Fruit fly (Drosophila melanogaster) Kc167 (cell line): ENCODE measurements around the gene ScsbetaA.

ENCODE experiments used
- Myc ChIP-seq: fragments of >200 bp; optimal IDR thresholded peaks from 2 replicates; lab custom pipeline; 2017; ENCODE audit warnings: missing external identifiers
- Sin3A ChIP-seq: fragments of >200 bp; optimal IDR thresholded peaks from 2 replicates; lab custom pipeline; 2018; ENCODE audit warnings: missing external identifiers
- h ChIP-seq: fragments of >200 bp; optimal IDR thresholded peaks from 3 replicates; lab custom pipeline; 2018; ENCODE audit warnings: missing external identifiers
- insv ChIP-seq: fragments of >200 bp; optimal IDR thresholded peaks from 3 replicates; lab custom pipeline; 2018; ENCODE audit warnings: missing external identifiers
- psq ChIP-seq: fragments of >200 bp; optimal IDR thresholded peaks from 2 replicates; lab custom pipeline; 2017; ENCODE audit warnings: missing external identifiers
- ttk ChIP-seq: sonication (Bioruptor generic); optimal IDR thresholded peaks from 2 replicates; lab custom pipeline; 2017; ENCODE audit warnings: missing external identifiers

The ScsbetaA gene

DNA sequence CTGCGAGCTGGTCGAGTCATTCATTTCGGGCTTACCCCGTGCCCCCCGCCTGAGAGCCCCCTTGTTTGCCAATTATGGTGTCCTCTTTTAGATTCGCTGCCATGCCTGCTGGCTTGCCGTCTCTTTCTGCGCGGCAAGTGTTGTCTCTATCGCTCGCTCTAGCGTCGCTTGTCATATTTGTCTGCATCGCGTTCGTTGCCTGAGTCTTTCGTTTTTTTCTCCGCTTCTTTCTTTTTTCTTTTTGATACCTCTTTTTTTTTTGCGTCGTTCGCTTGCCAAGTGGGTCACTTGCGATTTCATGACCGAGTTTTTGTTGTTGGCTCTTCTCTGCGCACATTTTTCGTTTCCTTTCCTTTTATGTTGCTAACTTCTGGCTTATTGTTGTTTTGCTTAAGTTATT is 33.3 kb downstream of the ScsbetaA start:
- TF ChIP-seq Myc (lab: Kevin White, UChicago) (no peak), psq (lab: Kevin White, UChicago) (no peak), Sin3A (lab: Kevin White, UChicago) (no peak)

DNA sequence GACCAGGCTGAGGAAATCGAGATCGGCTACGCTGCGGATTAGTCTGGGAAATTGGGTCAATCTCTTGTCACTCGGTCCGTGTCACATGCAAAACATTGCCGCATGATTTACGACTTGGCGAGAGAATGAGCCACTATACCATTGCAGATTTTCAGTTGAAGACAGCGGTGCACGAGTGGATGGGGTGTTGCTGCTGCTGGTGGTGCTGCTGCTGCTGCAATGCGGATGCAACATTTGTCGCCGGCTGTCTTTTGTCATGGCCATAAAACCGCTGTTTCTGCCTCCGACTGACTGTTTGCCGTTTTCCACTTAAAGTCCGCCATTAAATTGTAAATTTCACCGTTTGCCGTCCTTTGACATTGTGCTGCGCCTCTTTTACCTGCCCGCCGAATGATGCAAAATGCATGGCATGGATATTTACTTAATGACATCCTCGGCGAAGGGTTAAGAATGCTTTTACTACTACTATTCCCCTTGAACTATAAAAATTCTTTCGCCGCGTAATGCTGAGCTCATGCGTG is 37.6 kb downstream of the ScsbetaA start:
- TF ChIP-seq Sin3A (lab: Kevin White, UChicago) = no peak
- TF ChIP-seq insv (lab: Kevin White, UChicago) = no peak
- no peak for TF ChIP-seq ttk (lab: Kevin White, UChicago)
- no peak for TF ChIP-seq psq (lab: Kevin White, UChicago)
- TF ChIP-seq h = no peak
- no peak for TF ChIP-seq Myc (lab: Kevin White, UChicago)

DNA sequence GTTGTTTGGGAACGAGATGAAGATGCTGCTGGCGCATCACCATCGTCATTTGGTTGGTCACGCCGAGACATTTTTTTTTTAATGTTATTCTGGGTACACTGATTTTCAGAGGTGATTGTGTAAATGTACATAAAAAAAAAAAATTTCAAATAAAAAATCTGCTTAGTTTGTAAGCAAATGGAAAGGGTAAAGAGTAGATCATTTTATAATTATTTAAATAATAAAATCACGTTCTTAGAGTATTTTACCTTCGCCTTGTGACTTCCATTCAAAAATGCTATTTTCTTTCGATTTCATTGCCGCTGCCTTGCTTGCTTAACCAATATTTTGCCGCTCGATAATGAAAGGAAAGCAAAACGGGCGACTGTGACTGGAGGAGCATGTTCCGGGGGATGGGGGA is 40.2 kb downstream of the ScsbetaA start:
- TF ChIP-seq ttk (lab: Kevin White, UChicago) = no peak
- no peak for TF ChIP-seq h
- TF ChIP-seq Sin3A (lab: Kevin White, UChicago) = no peak
- no peak for TF ChIP-seq psq (lab: Kevin White, UChicago)
- TF ChIP-seq Myc (lab: Kevin White, UChicago) = no peak

DNA sequence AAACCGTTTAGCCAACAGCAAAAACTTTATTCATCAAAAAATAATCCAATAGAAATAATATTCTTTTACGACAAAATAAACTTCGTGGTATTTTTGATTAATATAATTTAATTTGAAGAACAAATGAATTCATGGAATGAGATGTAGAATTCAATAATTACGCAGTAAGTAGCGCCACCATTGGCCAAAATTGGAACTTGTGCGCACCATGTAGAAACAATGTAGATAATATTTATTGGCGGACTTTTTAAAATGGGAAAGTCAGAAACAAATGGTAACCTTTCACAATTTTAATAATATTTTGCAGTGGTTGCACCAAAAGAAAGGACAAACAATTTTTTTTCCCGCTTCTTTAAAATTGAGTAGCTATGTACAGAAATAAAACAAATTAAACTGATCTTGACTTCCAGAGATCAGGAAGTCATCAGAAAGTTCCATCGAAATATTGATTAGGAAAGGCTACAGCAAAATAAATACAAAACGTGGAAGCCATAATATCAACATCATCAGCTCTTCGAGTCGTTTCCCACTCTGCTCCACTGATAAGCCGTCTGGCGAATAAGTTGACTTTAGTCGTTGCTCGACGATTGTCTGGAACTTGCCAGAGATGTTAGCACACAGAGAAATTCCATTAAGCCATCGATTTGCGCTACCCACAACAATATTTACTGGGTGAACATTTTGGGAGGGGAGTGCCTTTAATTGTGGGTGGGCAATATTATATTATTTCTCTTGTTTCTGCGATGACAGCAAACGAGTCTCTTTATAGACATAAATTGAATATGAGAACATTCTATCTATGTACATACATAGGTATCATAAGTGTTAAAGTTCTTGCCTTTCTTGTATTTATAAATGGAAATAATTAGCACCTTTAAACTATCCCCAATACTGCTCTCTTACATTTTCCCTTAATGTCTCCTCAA is 41.6 kb downstream of the ScsbetaA start:
- TF ChIP-seq insv (lab: Kevin White, UChicago) = no peak
- no peak for TF ChIP-seq ttk (lab: Kevin White, UChicago)
- no peak for TF ChIP-seq h
- no peak for TF ChIP-seq Myc (lab: Kevin White, UChicago)
- no peak for TF ChIP-seq Sin3A (lab: Kevin White, UChicago)
- no peak for TF ChIP-seq psq (lab: Kevin White, UChicago)

DNA sequence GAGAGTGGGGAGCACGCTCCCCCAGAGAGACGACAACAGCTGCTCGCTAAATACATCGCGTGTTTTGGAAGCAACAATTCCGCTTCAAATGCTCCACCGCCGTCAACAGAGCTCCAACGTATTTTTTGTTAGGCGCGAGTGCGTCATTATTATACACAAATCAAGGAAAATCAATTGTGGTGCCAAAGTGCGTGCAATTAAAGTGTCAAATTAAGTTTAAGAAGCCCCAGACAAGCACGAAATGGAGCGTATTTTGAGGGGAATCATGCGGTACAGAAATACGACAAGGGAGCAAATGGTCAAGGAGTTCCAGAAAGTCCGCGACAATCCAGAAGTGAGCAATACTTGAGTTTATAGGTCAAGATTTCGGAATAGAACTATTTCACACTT is 42.2 kb downstream of the ScsbetaA start, which contains the start of gene CAHbeta:
CAHbeta (plus strand) TSS at position 85 of the 390 bp plus-strand sequence.
- TF ChIP-seq h (no peak), Sin3A (lab: Kevin White, UChicago) (no peak), ttk (lab: Kevin White, UChicago) (no peak), psq (lab: Kevin White, UChicago) (no peak)

DNA sequence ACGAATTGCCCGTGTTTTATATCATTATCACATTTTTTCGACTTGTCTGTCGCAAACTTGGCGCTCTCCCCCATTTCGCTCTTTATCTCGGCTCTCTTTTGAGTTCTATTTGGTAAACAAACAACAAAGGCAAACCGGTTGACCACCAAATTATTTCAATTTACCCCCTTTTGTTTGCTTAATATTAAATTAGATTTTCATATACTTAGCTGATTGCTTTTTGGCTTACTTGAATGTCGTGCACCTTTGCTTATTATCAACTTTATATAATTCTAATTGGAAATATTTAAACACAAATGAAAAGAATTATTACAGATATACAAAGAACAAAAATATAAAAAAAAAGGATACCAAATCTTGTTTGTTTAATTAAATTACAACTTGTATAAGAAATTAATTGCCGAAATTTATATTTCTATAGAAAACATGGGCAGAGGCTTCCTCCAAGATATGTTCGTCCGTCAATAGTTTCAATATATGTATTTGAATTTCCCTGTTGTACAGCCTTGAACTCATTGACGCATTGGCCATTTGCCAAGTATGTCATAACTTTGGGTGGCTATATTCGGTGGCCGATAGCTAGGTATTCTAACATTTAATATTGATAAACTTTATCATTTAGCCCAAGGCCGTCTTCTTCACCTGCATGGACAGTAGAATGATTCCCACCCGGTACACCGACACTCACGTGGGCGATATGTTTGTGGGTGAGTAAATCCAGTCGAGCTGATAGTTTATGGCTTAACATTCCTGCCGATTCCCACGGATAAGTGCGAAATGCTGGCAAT is 42.9 kb downstream of the ScsbetaA start:
- no peak for TF ChIP-seq psq (lab: Kevin White, UChicago)
- TF ChIP-seq h = no peak
- no peak for TF ChIP-seq insv (lab: Kevin White, UChicago)
- no peak for TF ChIP-seq ttk (lab: Kevin White, UChicago)
- TF ChIP-seq Myc (lab: Kevin White, UChicago) = no peak
- no peak for TF ChIP-seq Sin3A (lab: Kevin White, UChicago)

DNA sequence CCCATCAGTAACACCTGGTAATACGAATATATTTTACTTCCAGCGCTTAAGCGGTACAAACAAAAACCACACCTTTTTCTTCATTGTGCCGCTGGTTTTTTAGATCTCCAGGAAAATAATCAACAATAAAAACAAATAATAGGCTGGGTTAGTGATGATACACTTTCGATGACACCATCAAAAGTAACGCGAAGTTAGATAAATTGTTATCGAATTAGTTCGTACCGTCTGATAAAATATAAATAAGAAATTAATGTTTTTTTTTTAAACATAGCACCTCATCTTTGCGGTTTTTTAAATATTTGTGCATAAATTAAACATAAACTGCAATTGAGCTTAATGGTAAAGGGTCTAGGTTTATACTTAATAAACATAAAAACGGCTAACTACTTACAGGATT is 45.6 kb downstream of the ScsbetaA start, which contains the start of gene RagA-B:
RagA-B (minus strand) TSS at position 175 of the 400 bp plus-strand sequence.
- TF ChIP-seq psq (lab: Kevin White, UChicago) = no peak
- no peak for TF ChIP-seq Myc (lab: Kevin White, UChicago)
- TF ChIP-seq insv (lab: Kevin White, UChicago) = no peak
- TF ChIP-seq h = no peak
- TF ChIP-seq ttk (lab: Kevin White, UChicago) = no peak
- TF ChIP-seq Sin3A (lab: Kevin White, UChicago) = no peak

DNA sequence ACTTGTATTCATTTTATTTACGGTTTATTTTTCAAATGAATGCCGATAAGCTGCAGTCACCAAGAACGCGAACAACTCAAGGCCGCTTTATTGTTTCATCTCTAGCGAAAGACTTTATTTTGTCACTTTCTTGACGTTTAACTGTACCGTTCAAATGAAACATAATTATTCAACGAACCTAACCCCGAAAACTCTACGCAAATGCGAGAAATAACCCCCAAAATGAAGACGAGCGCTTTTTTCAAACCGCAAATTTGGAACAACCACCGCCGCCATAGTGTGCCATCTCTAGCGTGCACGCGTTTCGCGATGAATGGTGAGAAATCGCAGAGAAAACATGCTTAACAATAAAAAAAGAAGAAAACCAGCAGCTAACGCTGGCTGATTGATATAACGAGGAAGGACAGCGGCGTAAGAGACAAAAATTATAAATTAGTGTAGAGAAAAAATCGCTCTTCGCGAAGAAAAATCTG is 46.1 kb downstream of the ScsbetaA start, which contains the start of gene CG11970:
CG11970 (plus strand) TSS at position 117 of the 473 bp plus-strand sequence.
- no peak for TF ChIP-seq psq (lab: Kevin White, UChicago)
